Fruit fly (Drosophila melanogaster): ENCODE data around the gene Gel.

- TF ChIP-seq psq (optimal IDR thresholded peaks at IDR 0.05) (no peak), h (optimal IDR thresholded peaks at IDR 0.05) (no peak), Sin3A (optimal IDR thresholded peaks at IDR 0.05) (no peak), Myc (optimal IDR thresholded peaks at IDR 0.05) (no peak), ttk (optimal IDR thresholded peaks at IDR 0.05) (no peak), insv (optimal IDR thresholded peaks at IDR 0.05) (no peak)
Observed at dm6 chr3R:4234991-4235553, at the start of gene Gel.

Measured in Kc167 (cell line).